Fruit fly (Drosophila melanogaster) whole organism: ENCODE results near the gene Sap-r.

Experiments
- CG8478 ChIP-seq: fragments of >200 bp; optimal IDR thresholded peaks from 2 replicates; lab custom pipeline; 2018; ENCODE audit warnings: inconsistent platforms
- Dll ChIP-seq: fragments of >200 bp; optimal IDR thresholded peaks from 2 replicates; lab custom pipeline; 2017
- EcR ChIP-seq, 2 experiments: fragments of >200 bp; optimal IDR thresholded peaks; 2 replicates each; lab custom pipeline; 2017; ENCODE audit warnings: missing biosample characterization in 2 of 2, missing genetic modification characterization in 2 of 2, missing genetic modification reagents in 2 of 2
- pan ChIP-seq: fragments of >200 bp; optimal IDR thresholded peaks from 2 replicates; lab custom pipeline; 2017
- psq ChIP-seq: fragments of >200 bp; optimal IDR thresholded peaks from 2 replicates; lab custom pipeline; 2017
- usp ChIP-seq: fragments of >200 bp; optimal IDR thresholded peaks from 2 replicates; lab custom pipeline; 2017; ENCODE audit warnings: missing biosample characterization, missing genetic modification characterization, mixed read lengths

Sap-r gene

dm6 chr3R:30915235-30915634 lies 26.4 kb upstream of the Sap-r start:
- TF ChIP-seq CG8478 (lab: Kevin White, UChicago) (no peak), EcR (GFP tag; optimal IDR thresholded peaks at IDR 0.05; lab: Kevin White, UChicago) (no peak), psq (lab: Kevin White, UChicago) (no peak), Dll (no peak), pan (lab: Kevin White, UChicago) (no peak), usp (GFP tag; lab: Kevin White, UChicago) (no peak)

dm6 chr3R:30913704-30914103 lies 24.8 kb upstream of the Sap-r start:
- no peak for TF ChIP-seq EcR (GFP tag; optimal IDR thresholded peaks at IDR 0.05; lab: Kevin White, UChicago)
- no peak for TF ChIP-seq usp (GFP tag; lab: Kevin White, UChicago)
- no peak for TF ChIP-seq pan (lab: Kevin White, UChicago)
- no peak for TF ChIP-seq Dll
- TF ChIP-seq CG8478 (lab: Kevin White, UChicago): no peak
- TF ChIP-seq psq (lab: Kevin White, UChicago): no peak

- no peak for TF ChIP-seq pan (lab: Kevin White, UChicago)
- TF ChIP-seq CG8478 (lab: Kevin White, UChicago): peak; percentile 94
- no peak for TF ChIP-seq usp (GFP tag; lab: Kevin White, UChicago)
- no peak for TF ChIP-seq psq (lab: Kevin White, UChicago)
- no peak for TF ChIP-seq EcR (GFP tag; optimal IDR thresholded peaks at IDR 0.05; lab: Kevin White, UChicago)
- peak; percentile 65 for TF ChIP-seq Dll
Observed at dm6 chr3R:30912402-30912801, 23.5 kb upstream of the Sap-r start, which contains the start of gene Ptx1. Gene Ptx1 (plus strand): TSS chr3R:30912754.

dm6 chr3R:30909840-30910239 lies 21.0 kb upstream of the Sap-r start:
- TF ChIP-seq psq (lab: Kevin White, UChicago): no peak
- no peak for TF ChIP-seq EcR (GFP tag; optimal IDR thresholded peaks at IDR 0.05; lab: Kevin White, UChicago)
- TF ChIP-seq Dll: no peak
- TF ChIP-seq pan (lab: Kevin White, UChicago): no peak
- TF ChIP-seq usp (GFP tag; lab: Kevin White, UChicago): no peak
- no peak for TF ChIP-seq CG8478 (lab: Kevin White, UChicago)

dm6 chr3R:30909032-30909431 lies 20.2 kb upstream of the Sap-r start:
- no peak for TF ChIP-seq usp (GFP tag; lab: Kevin White, UChicago)
- TF ChIP-seq Dll: no peak
- TF ChIP-seq CG8478 (lab: Kevin White, UChicago): no peak
- no peak for TF ChIP-seq pan (lab: Kevin White, UChicago)
- no peak for TF ChIP-seq EcR (GFP tag; optimal IDR thresholded peaks at IDR 0.05; lab: Kevin White, UChicago)
- TF ChIP-seq psq (lab: Kevin White, UChicago): no peak

- TF ChIP-seq EcR (GFP tag; optimal IDR thresholded peaks at IDR 0.05; lab: Kevin White, UChicago): no peak
- no peak for TF ChIP-seq CG8478 (lab: Kevin White, UChicago)
- TF ChIP-seq psq (lab: Kevin White, UChicago): no peak
- no peak for TF ChIP-seq Dll
- TF ChIP-seq usp (GFP tag; lab: Kevin White, UChicago): no peak
- no peak for TF ChIP-seq pan (lab: Kevin White, UChicago)
Observed at dm6 chr3R:30903994-30904393, 15.1 kb upstream of the Sap-r start.

- TF ChIP-seq Dll (no peak), pan (lab: Kevin White, UChicago) (no peak), CG8478 (lab: Kevin White, UChicago) (no peak), EcR (GFP tag; optimal IDR thresholded peaks at IDR 0.05; lab: Kevin White, UChicago) (no peak), usp (GFP tag; lab: Kevin White, UChicago) (no peak), psq (lab: Kevin White, UChicago) (no peak)
Observed at dm6 chr3R:30902061-30902460, 13.2 kb upstream of the Sap-r start, which contains the start of gene CG33483. Gene CG33483 (minus strand): TSS chr3R:30902161.

dm6 chr3R:30893738-30894137 lies 4.9 kb upstream of the Sap-r start, which contains the start of gene Cyp4c3:
Gene Cyp4c3 (plus strand): TSS chr3R:30894038.
- TF ChIP-seq pan (lab: Kevin White, UChicago): no peak

dm6 chr3R:30890045-30890444 lies 1.2 kb upstream of the Sap-r start:
- TF ChIP-seq pan (lab: Kevin White, UChicago): no peak
- TF ChIP-seq CG8478 (lab: Kevin White, UChicago): no peak
- no peak for TF ChIP-seq Dll
- no peak for TF ChIP-seq EcR (GFP tag; optimal IDR thresholded peaks at IDR 0.05; lab: Kevin White, UChicago)
- no peak for TF ChIP-seq usp (GFP tag; lab: Kevin White, UChicago)
- no peak for TF ChIP-seq psq (lab: Kevin White, UChicago)

dm6 chr3R:30887711-30888549 lies 932 bp downstream of the Sap-r start:
- TF ChIP-seq EcR (GFP tag; optimal IDR thresholded peaks at IDR 0.05; lab: Kevin White, UChicago): no peak
- no peak for TF ChIP-seq CG8478 (lab: Kevin White, UChicago)
- no peak for TF ChIP-seq pan (lab: Kevin White, UChicago)
- peak; percentile 25 for TF ChIP-seq psq (lab: Kevin White, UChicago)
- TF ChIP-seq Dll: no peak
- TF ChIP-seq usp (GFP tag; lab: Kevin White, UChicago): no peak

dm6 chr3R:30887302-30887701 lies 1.6 kb downstream of the Sap-r start:
- no peak for TF ChIP-seq psq (lab: Kevin White, UChicago)
- TF ChIP-seq EcR (GFP tag; optimal IDR thresholded peaks at IDR 0.05; lab: Kevin White, UChicago): no peak
- TF ChIP-seq Dll: no peak
- no peak for TF ChIP-seq CG8478 (lab: Kevin White, UChicago)
- no peak for TF ChIP-seq pan (lab: Kevin White, UChicago)
- no peak for TF ChIP-seq usp (GFP tag; lab: Kevin White, UChicago)

dm6 chr3R:30886850-30887249 lies 2.0 kb downstream of the Sap-r start:
- TF ChIP-seq usp (GFP tag; lab: Kevin White, UChicago) (no peak), Dll (no peak), psq (lab: Kevin White, UChicago) (no peak)
